Fruit fly (Drosophila melanogaster) whole organism, embryonic: ENCODE measurements around the gene CG17786.

ENCODE experiments used
- Aef1 ChIP-seq: fragments of 200-800 bp; sonication (Bioruptor generic); IDR thresholded peaks from 3 replicates; pipeline ENCODE4 v1.3.6; 2022; ENCODE audit warnings: missing biosample characterization, missing genetic modification characterization
- CG10654 ChIP-seq: fragments of 200-800 bp; sonication (Bioruptor generic); optimal IDR thresholded peaks from 2 replicates; lab custom pipeline; 2016; ENCODE audit warnings: missing biosample characterization, missing genetic modification characterization
- CG12659 ChIP-seq: fragments of 200-800 bp; sonication (Bioruptor generic); optimal IDR thresholded peaks from 3 replicates; lab custom pipeline; 2017; ENCODE audit warnings: mild to moderate bottlenecking, missing biosample characterization, missing genetic modification reagents, missing genetic modification characterization
- CG14710 ChIP-seq: fragments of 200-800 bp; sonication (Bioruptor generic); optimal IDR thresholded peaks from 3 replicates; lab custom pipeline; 2019; ENCODE audit warnings: missing biosample characterization, mild to moderate bottlenecking, missing genetic modification characterization, moderate library complexity
- CG15696 ChIP-seq: fragments of 200-800 bp; sonication (Bioruptor generic); optimal IDR thresholded peaks from 2 replicates; lab custom pipeline; 2019; ENCODE audit warnings: missing biosample characterization, mild to moderate bottlenecking, missing genetic modification characterization, moderate library complexity
- CG2875 ChIP-seq: fragments of 200-800 bp; sonication (Bioruptor generic); optimal IDR thresholded peaks from 2 replicates; lab custom pipeline; 2017; ENCODE audit warnings: missing biosample characterization, mild to moderate bottlenecking, missing genetic modification characterization, missing genetic modification reagents
- CG31441 ChIP-seq: fragments of 200-800 bp; sonication (Bioruptor generic); IDR thresholded peaks from 2 replicates; pipeline ENCODE4 v1.3.6; 2022; ENCODE audit warnings: missing biosample characterization, missing genetic modification characterization
- CG33557 ChIP-seq: fragments of 200-800 bp; sonication (Bioruptor generic); optimal IDR thresholded peaks from 2 replicates; lab custom pipeline; 2019; ENCODE audit warnings: missing biosample characterization, mild to moderate bottlenecking, missing genetic modification characterization, moderate library complexity
- CG3847 ChIP-seq: fragments of 200-800 bp; sonication (Bioruptor generic); IDR thresholded peaks from 2 replicates; pipeline ENCODE4 v1.3.6; 2022; ENCODE audit warnings: missing biosample characterization, missing genetic modification characterization
- CG4328 ChIP-seq: fragments of 200-800 bp; sonication (Bioruptor generic); optimal IDR thresholded peaks from 3 replicates; lab custom pipeline; 2017; ENCODE audit warnings: missing biosample characterization, missing genetic modification reagents, missing genetic modification characterization
- CG43689 ChIP-seq: fragments of 200-800 bp; sonication (Bioruptor generic); IDR thresholded peaks from 2 replicates; pipeline ENCODE4 v1.3.6; 2022; ENCODE audit warnings: missing biosample characterization, missing genetic modification characterization
- CG5245 ChIP-seq: fragments of 200-800 bp; sonication (Bioruptor generic); optimal IDR thresholded peaks from 3 replicates; lab custom pipeline; 2016; ENCODE audit warnings: missing biosample characterization, missing genetic modification characterization
- CG6175 ChIP-seq: fragments of 200-800 bp; sonication (Bioruptor generic); IDR thresholded peaks from 3 replicates; pipeline ENCODE4 v1.3.6; 2022; ENCODE audit warnings: missing biosample characterization, missing genetic modification characterization
- CG6254 ChIP-seq: fragments of 200-800 bp; sonication (Bioruptor generic); optimal IDR thresholded peaks from 3 replicates; lab custom pipeline; 2017; ENCODE audit warnings: mild to moderate bottlenecking, missing biosample characterization, missing genetic modification reagents, missing genetic modification characterization
- CG6272 ChIP-seq: fragments of 200-800 bp; sonication (Bioruptor generic); IDR thresholded peaks from 2 replicates; pipeline ENCODE4 v1.3.6; 2022; ENCODE audit warnings: missing biosample characterization, missing genetic modification characterization
- CG6654 ChIP-seq: fragments of 200-800 bp; sonication (Bioruptor generic); optimal IDR thresholded peaks from 2 replicates; lab custom pipeline; 2017; ENCODE audit warnings: missing biosample characterization, mild to moderate bottlenecking, missing genetic modification characterization
- CG6813 ChIP-seq: fragments of 200-800 bp; sonication (Bioruptor generic); optimal IDR thresholded peaks from 2 replicates; lab custom pipeline; 2017; ENCODE audit warnings: missing biosample characterization, missing genetic modification characterization, mild to moderate bottlenecking, moderate library complexity, missing genetic modification reagents
- CG7271 ChIP-seq: fragments of 200-800 bp; sonication (Bioruptor generic); optimal IDR thresholded peaks from 2 replicates; lab custom pipeline; 2018; ENCODE audit warnings: missing biosample characterization, mild to moderate bottlenecking, missing genetic modification characterization, moderate library complexity
- CG7928 ChIP-seq: fragments of 200-800 bp; sonication (Bioruptor generic); optimal IDR thresholded peaks from 2 replicates; lab custom pipeline; 2017; ENCODE audit warnings: missing biosample characterization, mild to moderate bottlenecking, missing genetic modification characterization
- CG9215 ChIP-seq: fragments of 200-800 bp; sonication (Bioruptor generic); IDR thresholded peaks from 2 replicates; pipeline ENCODE4 v1.3.6; 2022; ENCODE audit warnings: missing biosample characterization, missing genetic modification characterization
- Doc2 ChIP-seq: fragments of 200-800 bp; sonication (Bioruptor generic); IDR thresholded peaks from 2 replicates; pipeline ENCODE4 v1.3.6; 2022; ENCODE audit warnings: missing biosample characterization, missing genetic modification characterization
- Ets65A ChIP-seq: fragments of 200-800 bp; sonication (Bioruptor generic); peaks from one replicate; lab custom pipeline; 2016; ENCODE audit warnings: missing biosample characterization, missing genetic modification characterization
- HLH3B ChIP-seq: fragments of 200-800 bp; sonication (Bioruptor generic); IDR thresholded peaks from 2 replicates; pipeline ENCODE4 v1.3.6; 2022; ENCODE audit warnings: missing biosample characterization, missing genetic modification characterization
- HLH4C ChIP-seq: fragments of 200-800 bp; sonication (Bioruptor generic); IDR thresholded peaks from 3 replicates; pipeline ENCODE4 v1.3.6; 2022; ENCODE audit warnings: missing biosample characterization, missing genetic modification characterization; ENCODE audit not compliant: partially characterized antibody
- HmgD ChIP-seq: fragments of 200-800 bp; sonication (Bioruptor generic); optimal IDR thresholded peaks from 3 replicates; lab custom pipeline; 2016; ENCODE audit warnings: missing biosample characterization, missing genetic modification characterization
- Kr ChIP-seq: fragments of 200-800 bp; sonication (Bioruptor generic); optimal IDR thresholded peaks from 2 replicates; lab custom pipeline; 2017; ENCODE audit warnings: missing biosample characterization, mild to moderate bottlenecking, missing genetic modification characterization
- Mrtf ChIP-seq: fragments of 200-800 bp; sonication (Bioruptor generic); IDR thresholded peaks from 3 replicates; pipeline ENCODE4 v1.3.6; 2022; ENCODE audit warnings: missing biosample characterization, missing genetic modification characterization
- Opbp ChIP-seq: fragments of 200-800 bp; sonication (Bioruptor generic); IDR thresholded peaks from 3 replicates; pipeline ENCODE4 v1.3.6; 2022; ENCODE audit warnings: missing biosample characterization, missing genetic modification characterization; ENCODE audit not compliant: partially characterized antibody
- Rx ChIP-seq: fragments of 200-800 bp; sonication (Bioruptor generic); IDR thresholded peaks from 2 replicates; pipeline ENCODE4 v1.3.6; 2022; ENCODE audit warnings: missing biosample characterization, missing genetic modification characterization
- az2 ChIP-seq: fragments of 200-800 bp; sonication (Bioruptor generic); optimal IDR thresholded peaks from 3 replicates; lab custom pipeline; 2016; ENCODE audit warnings: missing biosample characterization, missing genetic modification characterization
- dm ChIP-seq: fragments of 200-800 bp; sonication (Bioruptor generic); optimal IDR thresholded peaks from 3 replicates; lab custom pipeline; 2016; ENCODE audit warnings: missing biosample characterization, missing genetic modification characterization
- gcm ChIP-seq: fragments of 200-800 bp; sonication (Bioruptor generic); optimal IDR thresholded peaks from 2 replicates; lab custom pipeline; 2019; ENCODE audit warnings: missing biosample characterization, mild to moderate bottlenecking, missing genetic modification characterization, moderate library complexity
- gem ChIP-seq: fragments of 200-800 bp; sonication (Bioruptor generic); optimal IDR thresholded peaks from 2 replicates; lab custom pipeline; 2019; ENCODE audit warnings: missing biosample characterization, mild to moderate bottlenecking, missing genetic modification characterization, moderate library complexity
- gsb ChIP-seq: fragments of 200-800 bp; sonication (Bioruptor generic); IDR thresholded peaks from 2 replicates; pipeline ENCODE4 v1.3.6; 2022; ENCODE audit warnings: missing biosample characterization, missing genetic modification characterization
- hkb ChIP-seq, 2 experiments: fragments of 200-800 bp in 1 of 2; fragments of >200 bp in 1 of 2; sonication (Bioruptor generic) in 1 of 2; IDR thresholded peaks in 1 of 2; optimal IDR thresholded peaks in 1 of 2; 2 replicates each; pipeline versions ENCODE4 v1.3.6 to Lab custom; 2017 to 2022; ENCODE audit warnings: missing biosample characterization in 1 of 2, missing genetic modification characterization in 1 of 2
- jing ChIP-seq: fragments of 200-800 bp; sonication (Bioruptor generic); optimal IDR thresholded peaks from 2 replicates; lab custom pipeline; 2018; ENCODE audit warnings: missing biosample characterization, mild to moderate bottlenecking, missing genetic modification characterization
- kah ChIP-seq: fragments of 200-800 bp; sonication (Bioruptor generic); optimal IDR thresholded peaks from 2 replicates; lab custom pipeline; 2018; ENCODE audit warnings: missing biosample characterization, mild to moderate bottlenecking, missing genetic modification characterization
- ken ChIP-seq: fragments of 200-800 bp; sonication (Bioruptor generic); IDR thresholded peaks from 3 replicates; pipeline ENCODE4 v1.3.6; 2022; ENCODE audit warnings: missing biosample characterization, missing genetic modification characterization
- lola ChIP-seq, 3 experiments: fragments of >200 bp in 2 of 3; fragments of 200-800 bp in 1 of 3; sonication (Bioruptor generic) in 1 of 3; optimal IDR thresholded peaks; 2 replicates each; lab custom pipeline; 2017 to 2019; ENCODE audit warnings: missing biosample characterization in 3 of 3, missing genetic modification characterization in 3 of 3, mild to moderate bottlenecking in 1 of 3, moderate library complexity in 1 of 3
- nerfin-2 ChIP-seq: fragments of 200-800 bp; sonication (Bioruptor generic); IDR thresholded peaks from 2 replicates; pipeline ENCODE4 v1.3.6; 2022; ENCODE audit warnings: missing biosample characterization, missing genetic modification characterization; ENCODE audit not compliant: partially characterized antibody
- pnt ChIP-seq: fragments of 200-800 bp; sonication (Bioruptor generic); optimal IDR thresholded peaks from 3 replicates; lab custom pipeline; 2016; ENCODE audit warnings: missing biosample characterization, missing genetic modification characterization
- pum ChIP-seq: fragments of 200-800 bp; sonication (Bioruptor generic); optimal IDR thresholded peaks from 2 replicates; lab custom pipeline; 2016; ENCODE audit warnings: missing biosample characterization, missing genetic modification characterization
- shn ChIP-seq: fragments of 200-800 bp; sonication (Bioruptor generic); optimal IDR thresholded peaks from 3 replicates; lab custom pipeline; 2016; ENCODE audit warnings: missing biosample characterization, missing genetic modification characterization
- slbo ChIP-seq: fragments of 200-800 bp; sonication (Bioruptor generic); IDR thresholded peaks from 2 replicates; pipeline ENCODE4 v1.3.6; 2022; ENCODE audit warnings: missing biosample characterization, missing genetic modification characterization
- stwl ChIP-seq: fragments of 200-800 bp; sonication (Bioruptor generic); optimal IDR thresholded peaks from 3 replicates; lab custom pipeline; 2018; ENCODE audit warnings: missing biosample characterization, mild to moderate bottlenecking, missing genetic modification characterization, moderate library complexity
- trh ChIP-seq: fragments of 200-800 bp; sonication (Bioruptor generic); optimal IDR thresholded peaks from 2 replicates; lab custom pipeline; 2016; ENCODE audit warnings: missing biosample characterization, missing genetic modification characterization
- twi ChIP-seq: fragments of 200-800 bp; optimal IDR thresholded peaks from 2 replicates; lab custom pipeline; 2019; ENCODE audit warnings: missing biosample characterization, mild to moderate bottlenecking, missing genetic modification characterization, moderate library complexity
- zf30C ChIP-seq: fragments of 200-800 bp; sonication (Bioruptor generic); optimal IDR thresholded peaks from 3 replicates; lab custom pipeline; 2018; ENCODE audit warnings: missing biosample characterization, mild to moderate bottlenecking, missing genetic modification characterization

Gene CG17786

DNA sequence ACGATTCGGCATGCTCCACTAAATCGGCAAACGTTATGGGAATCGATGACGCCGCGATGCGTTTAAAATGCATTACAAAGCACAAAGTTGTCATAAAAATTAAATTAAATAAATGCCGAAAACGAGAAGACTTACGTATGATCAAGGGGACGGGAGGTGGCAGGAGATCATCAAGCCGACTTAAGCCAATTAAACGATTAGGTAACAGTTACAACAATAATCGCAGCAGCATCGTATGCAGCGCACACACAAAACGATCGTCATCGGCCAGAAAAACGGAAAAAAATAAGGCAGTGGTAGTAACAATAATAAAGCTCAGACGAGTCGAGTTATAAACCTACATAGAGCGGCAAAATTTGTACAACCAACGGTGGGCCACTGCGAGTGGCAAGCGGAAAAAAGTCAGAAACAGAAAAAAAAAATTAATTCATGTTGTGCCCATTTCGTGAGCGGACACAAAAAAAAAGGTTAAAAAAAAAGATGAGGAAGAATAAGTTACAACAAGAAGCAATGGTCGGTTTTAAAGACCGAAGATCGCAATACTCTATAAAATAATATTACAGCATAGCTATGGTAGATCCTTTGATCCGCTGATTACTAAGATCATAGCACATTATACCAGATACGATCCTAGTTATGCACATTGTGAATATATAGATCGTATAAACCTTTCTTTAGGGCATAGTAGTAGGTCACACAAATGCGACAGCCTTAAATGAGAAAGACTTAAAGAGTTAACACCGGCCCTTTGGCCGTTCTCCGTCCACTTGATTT, 12.0 kb downstream of the CG17786 start (continued):
- TF ChIP-seq gem (tag; lab: Kevin White, UChicago) (peak; percentile 74), CG6272 (GFP tag; lab: Robert Waterston, UW) (0 out of 2 replicates have a peak, but pooled peaks have one; percentile 26), zf30C (GFP tag; lab: Kevin White, UChicago) (no peak), HLH3B (peak; percentile 79), CG33557 (GFP tag; lab: Kevin White, UChicago) (no peak), CG6813 (no peak), Rx (GFP tag; lab: Robert Waterston, UW) (no peak), nerfin-2 (no peak), lola (GFP tag; optimal IDR thresholded peaks at IDR 0.05; lab: Kevin White, UChicago) (peak in 1 of 3 experiments; percentile 32), trh (GFP tag; lab: Kevin White, UChicago) (no peak), Opbp (GFP tag; lab: Robert Waterston, UW) (no peak), Kr (no peak), CG4328 (GFP tag; lab: Kevin White, UChicago) (no peak), jing (GFP tag; lab: Kevin White, UChicago) (peak; percentile 17), CG2875 (GFP tag; lab: Kevin White, UChicago) (peak; percentile 28), shn (no peak), CG6654 (GFP tag; lab: Kevin White, UChicago) (no peak), CG12659 (GFP tag; lab: Kevin White, UChicago) (peak; percentile 19), twi (tag; lab: Kevin White, UChicago) (no peak), CG9215 (GFP tag; lab: Robert Waterston, UW) (no peak), CG7928 (GFP tag; lab: Kevin White, UChicago) (no peak), CG5245 (GFP tag; lab: Kevin White, UChicago) (peak; percentile 41), HmgD (no peak), CG14710 (tag; lab: Kevin White, UChicago) (peak; percentile 41), Mrtf (GFP tag; lab: Robert Waterston, UW) (peak; percentile 55; the same call in 2 of the 3 replicates), ken (GFP tag; lab: Robert Waterston, UW) (peak; percentile 68), pnt (peak; percentile 40), CG7271 (tag; lab: Kevin White, UChicago) (no peak), HLH4C (GFP tag; lab: Robert Waterston, UW) (no peak), Aef1 (GFP tag; lab: Robert Waterston, UW) (0 out of 3 replicates have a peak, but pooled peaks have one; percentile 13), az2 (GFP tag; lab: Kevin White, UChicago) (peak; percentile 46), CG6254 (peak; percentile 31), Doc2 (GFP tag; lab: Robert Waterston, UW) (no peak), pum (GFP tag; lab: Kevin White, UChicago) (no peak), kah (peak; percentile 35), CG43689 (no peak), stwl (tag; lab: Kevin White, UChicago) (no peak), slbo (GFP tag; lab: Robert Waterston, UW) (no peak), hkb (optimal IDR thresholded peaks at IDR 0.05; lab: Kevin White, UChicago) (no peak), hkb (GFP tag; IDR thresholded peaks at IDR 0.05; lab: Robert Waterston, UW) (peak; percentile 65), gcm (GFP tag; lab: Kevin White, UChicago) (peak; percentile 5), CG10654 (GFP tag; lab: Kevin White, UChicago) (peak; percentile 26), dm (GFP tag; lab: Kevin White, UChicago) (no peak), CG15696 (tag; lab: Kevin White, UChicago) (no peak), CG6175 (GFP tag; lab: Robert Waterston, UW) (no peak), Ets65A (GFP tag; lab: Kevin White, UChicago) (peak; percentile 92), gsb (GFP tag; lab: Robert Waterston, UW) (0 out of 2 replicates have a peak, but pooled peaks have one; percentile 15), CG31441 (GFP tag; lab: Robert Waterston, UW) (peak; percentile 50; the same call in 1 of the 2 replicates), CG3847 (no peak)
